Worm (Caenorhabditis elegans): Measurements from ENCODE around the gene F37C4.5.

The F37C4.5 gene

ce11 chrIV:3875260-3875659, 1.7 kb upstream of the F37C4.5 start:
- TF ChIP-seq F23B12.7 (tag; optimal IDR thresholded peaks at IDR 0.05; ENCODE audit: insufficient read depth) = no peak
- no peak for TF ChIP-seq attf-3 (GFP tag; conservative IDR thresholded peaks at IDR 0.05)
- no peak for TF ChIP-seq die-1 (tag; optimal IDR thresholded peaks at IDR 0.05)
- no peak for TF ChIP-seq ekl-4 (GFP tag; IDR thresholded peaks at IDR 0.05)
- TF ChIP-seq dox-1 (GFP tag; IDR thresholded peaks at IDR 0.05) = peak; percentile 49
- TF ChIP-seq dpff-1 (tag; optimal IDR thresholded peaks at IDR 0.05) = no peak
- no peak for TF ChIP-seq madf-3 (GFP tag; IDR thresholded peaks at IDR 0.05)
- no peak for TF ChIP-seq attf-6 (GFP tag; IDR thresholded peaks at IDR 0.05)
- TF ChIP-seq F57C9.4 (tag; optimal IDR thresholded peaks at IDR 0.05) = no peak
- no peak for TF ChIP-seq rpc-1 (optimal IDR thresholded peaks at IDR 0.05)
- TF ChIP-seq rpc-1 (tag; optimal IDR thresholded peaks at IDR 0.05) = no peak
- TF ChIP-seq F22D6.2 (tag; optimal IDR thresholded peaks at IDR 0.05) = no peak
- no peak for TF ChIP-seq efl-1 (GFP tag; optimal IDR thresholded peaks at IDR 0.05)
- TF ChIP-seq ztf-22 (GFP tag; optimal IDR thresholded peaks at IDR 0.05) = no peak
- no peak for TF ChIP-seq tbp1 (GFP tag; optimal IDR thresholded peaks at IDR 0.05)
- no peak for TF ChIP-seq mcd-1 (GFP tag; IDR thresholded peaks at IDR 0.05)
- TF ChIP-seq rec-8 (tag; optimal IDR thresholded peaks at IDR 0.05) = no peak
- no peak for TF ChIP-seq F37B4.10 (GFP tag; IDR thresholded peaks at IDR 0.05)
- TF ChIP-seq repo-1 (tag; optimal IDR thresholded peaks at IDR 0.05) = no peak
- TF ChIP-seq let-607 (tag; optimal IDR thresholded peaks at IDR 0.05) = no peak
- TF ChIP-seq mxl-1 (tag; optimal IDR thresholded peaks at IDR 0.05) = no peak
- no peak for TF ChIP-seq sea-2 (GFP tag; IDR thresholded peaks at IDR 0.05)
- TF ChIP-seq dpl-1 (GFP tag; optimal IDR thresholded peaks at IDR 0.05) = no peak
- TF ChIP-seq atf-7 (tag; optimal IDR thresholded peaks at IDR 0.05) = no peak
- no peak for TF ChIP-seq ZK185.1 (tag; optimal IDR thresholded peaks at IDR 0.05; ENCODE audit: poor library complexity, severe bottlenecking)
- TF ChIP-seq lin-54 (GFP tag; optimal IDR thresholded peaks at IDR 0.05) = no peak
- no peak for TF ChIP-seq gei-17 (GFP tag; optimal IDR thresholded peaks at IDR 0.05)
- no peak for TF ChIP-seq zim-3 (tag; optimal IDR thresholded peaks at IDR 0.05)
- TF ChIP-seq cebp-1 (GFP tag; IDR thresholded peaks at IDR 0.05) = peak; percentile 84
- peak; percentile 92 for TF ChIP-seq cebp-1 (tag; optimal IDR thresholded peaks at IDR 0.05)
- no peak for TF ChIP-seq tbx-9 (tag; optimal IDR thresholded peaks at IDR 0.05; ENCODE audit: borderline replicate concordance)
- no peak for TF ChIP-seq chd-7 (tag; optimal IDR thresholded peaks at IDR 0.05)
- no peak for TF ChIP-seq aptf-3 (GFP tag; IDR thresholded peaks at IDR 0.05)
- TF ChIP-seq sptf-2 (GFP tag; optimal IDR thresholded peaks at IDR 0.05) = no peak
- TF ChIP-seq F39B2.1 (GFP tag; IDR thresholded peaks at IDR 0.05) = no peak
- TF ChIP-seq unc-62 (GFP tag; optimal IDR thresholded peaks at IDR 0.05) = no peak
- TF ChIP-seq hmg-20 (GFP tag; IDR thresholded peaks at IDR 0.05) = no peak
- TF ChIP-seq B0035.1 (tag; optimal IDR thresholded peaks at IDR 0.05) = no peak
- peak; percentile 5 for TF ChIP-seq attf-5 (GFP tag; optimal IDR thresholded peaks at IDR 0.05)
- TF ChIP-seq K11D2.4 (GFP tag; IDR thresholded peaks at IDR 0.05) = no peak
- TF ChIP-seq fkh-3 (tag; optimal IDR thresholded peaks at IDR 0.05) = no peak
- no peak for TF ChIP-seq athp-1 (tag; optimal IDR thresholded peaks at IDR 0.05)
- TF ChIP-seq hmg-1.2 (GFP tag; IDR thresholded peaks at IDR 0.05) = peak; percentile 39; the same call in 1 of the 2 replicates
- TF ChIP-seq bed-2 (GFP tag; IDR thresholded peaks at IDR 0.05) = no peak
- TF ChIP-seq cebp-2 (GFP tag; IDR thresholded peaks at IDR 0.05) = no peak
- no peak for TF ChIP-seq F33H1.4 (GFP tag; IDR thresholded peaks at IDR 0.05)
- TF ChIP-seq nhr-80 (tag; optimal IDR thresholded peaks at IDR 0.05) = peak; percentile 39
- no peak for TF ChIP-seq B0261.1 (tag; optimal IDR thresholded peaks at IDR 0.05)
- no peak for TF ChIP-seq ztf-28 (GFP tag; IDR thresholded peaks at IDR 0.05)
- TF ChIP-seq B0019.2 (GFP tag; conservative IDR thresholded peaks at IDR 0.05) = no peak
- TF ChIP-seq Y53G8AR.9 (GFP tag; conservative IDR thresholded peaks at IDR 0.05) = 0 out of 2 replicates have a peak, but pooled peaks have one; percentile 19

Measured in whole organism, young adult.